Worm (Caenorhabditis elegans) whole organism, L4/young adult: ENCODE measurements around the gene str-56.

ENCODE experiments used
- W03F9.2 ChIP-seq: fragments of 150-350 bp; optimal IDR thresholded peaks from 2 replicates; lab custom pipeline; 2014; ENCODE audit warnings: missing biosample characterization, missing genetic modification characterization
- dao-5 ChIP-seq: sonication (generic microtip); optimal IDR thresholded peaks from 2 replicates; lab custom pipeline; 2016; ENCODE audit warnings: missing genotype, missing genetic modification characterization, moderate library complexity, missing compliant biosample characterization
- him-1 ChIP-seq: sonication (generic microtip); optimal IDR thresholded peaks from 2 replicates; lab custom pipeline; 2016; ENCODE audit warnings: missing genotype, missing genetic modification reagents, missing genetic modification characterization, missing compliant biosample characterization

Gene str-56

ce11 chrV:15873762-15874161, 1.4 kb downstream of the str-56 start:
- TF ChIP-seq dao-5 (tag; lab: Kevin White, UChicago) (peak; percentile 91), W03F9.2 (peak; percentile 70), him-1 (peak; percentile 57)

ce11 chrV:15876308-15876707, 3.9 kb downstream of the str-56 start, which contains the start of gene nhr-102:
Gene nhr-102, minus strand, starts transcription at chrV:15876408.
- no peak for TF ChIP-seq him-1
- TF ChIP-seq W03F9.2, result no peak
- no peak for TF ChIP-seq dao-5 (tag; lab: Kevin White, UChicago)

DNA sequence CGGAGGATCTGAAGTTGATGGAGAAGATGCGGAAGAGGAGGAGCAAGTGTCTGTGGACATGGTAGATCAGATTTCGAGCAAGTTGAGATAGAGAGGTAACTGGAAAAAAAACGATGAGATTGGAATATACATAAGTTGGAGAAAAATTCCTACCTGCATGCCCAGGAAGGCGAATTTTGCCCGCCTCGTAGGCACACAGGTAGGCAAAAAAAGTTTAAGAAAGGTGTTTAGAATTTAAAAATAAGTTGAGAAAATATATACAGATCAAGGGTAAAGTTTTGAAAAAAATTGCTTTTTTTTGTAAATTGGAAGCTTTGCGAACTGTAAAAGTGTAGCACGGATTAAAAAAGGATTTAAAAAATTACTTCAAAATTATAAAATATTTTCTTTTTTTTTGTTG, 7.1 kb downstream of the str-56 start, which contains the start of gene nhr-84:
TSS of gene nhr-84 (minus strand) at position 101 of the 400 bp plus-strand sequence.
- no peak for TF ChIP-seq W03F9.2
- TF ChIP-seq him-1, result no peak
- no peak for TF ChIP-seq dao-5 (tag; lab: Kevin White, UChicago)

- TF ChIP-seq him-1 (no peak), dao-5 (tag; lab: Kevin White, UChicago) (no peak), W03F9.2 (no peak)
These were observed 7.7 kb downstream of the str-56 start for ce11 chrV:15880033-15880432.

- TF ChIP-seq W03F9.2 (no peak), him-1 (no peak), dao-5 (tag; lab: Kevin White, UChicago) (no peak)
These were observed 8.3 kb downstream of the str-56 start for ce11 chrV:15880705-15881104.

DNA sequence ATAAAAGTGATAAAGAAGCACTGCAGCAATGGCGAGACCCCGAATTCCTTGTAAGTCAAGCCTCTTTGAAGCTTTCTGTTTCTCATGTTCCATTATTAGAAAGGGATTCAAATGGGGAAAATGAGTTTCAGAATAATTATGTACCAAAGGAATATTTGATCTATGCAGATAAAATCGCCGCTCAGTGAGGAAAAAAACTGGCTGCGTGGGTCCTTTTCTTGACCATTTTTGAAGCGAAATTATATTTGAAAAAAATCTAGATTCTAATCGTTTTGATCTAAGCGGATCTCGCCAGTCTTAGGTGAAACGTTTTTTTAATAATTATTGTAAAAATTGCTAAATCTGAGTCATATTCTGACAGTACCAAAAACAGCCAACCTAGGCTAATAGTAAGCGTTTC, 12.3 kb downstream of the str-56 start, which contains the start of gene oac-42:
TSS of gene oac-42 (minus strand) at position 101 of the 400 bp plus-strand sequence.
- TF ChIP-seq W03F9.2 (no peak), him-1 (no peak), dao-5 (tag; lab: Kevin White, UChicago) (no peak)

DNA sequence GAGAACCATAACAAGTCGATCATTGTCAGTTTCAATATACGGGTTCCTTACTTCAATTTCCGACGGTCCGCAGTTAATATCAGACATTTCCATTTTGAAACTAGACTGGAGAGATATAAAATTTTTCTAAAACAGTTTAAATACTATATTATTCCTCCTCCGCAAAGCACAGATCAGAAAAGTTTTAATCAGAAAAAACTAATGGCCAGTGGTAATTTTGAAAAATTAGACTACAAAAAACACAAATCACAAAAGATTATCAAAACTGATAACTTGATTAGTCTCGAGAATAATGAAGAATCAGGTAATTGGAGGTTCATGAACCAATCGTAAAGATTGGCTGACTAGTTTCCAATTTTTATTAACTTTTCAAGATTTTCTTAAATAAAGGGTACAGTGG, 13.6 kb downstream of the str-56 start, which contains the start of gene T06C12.9:
TSS of gene T06C12.9 (minus strand) at position 101 of the 400 bp plus-strand sequence.
- TF ChIP-seq dao-5 (tag; lab: Kevin White, UChicago) (no peak), him-1 (no peak), W03F9.2 (no peak)

DNA sequence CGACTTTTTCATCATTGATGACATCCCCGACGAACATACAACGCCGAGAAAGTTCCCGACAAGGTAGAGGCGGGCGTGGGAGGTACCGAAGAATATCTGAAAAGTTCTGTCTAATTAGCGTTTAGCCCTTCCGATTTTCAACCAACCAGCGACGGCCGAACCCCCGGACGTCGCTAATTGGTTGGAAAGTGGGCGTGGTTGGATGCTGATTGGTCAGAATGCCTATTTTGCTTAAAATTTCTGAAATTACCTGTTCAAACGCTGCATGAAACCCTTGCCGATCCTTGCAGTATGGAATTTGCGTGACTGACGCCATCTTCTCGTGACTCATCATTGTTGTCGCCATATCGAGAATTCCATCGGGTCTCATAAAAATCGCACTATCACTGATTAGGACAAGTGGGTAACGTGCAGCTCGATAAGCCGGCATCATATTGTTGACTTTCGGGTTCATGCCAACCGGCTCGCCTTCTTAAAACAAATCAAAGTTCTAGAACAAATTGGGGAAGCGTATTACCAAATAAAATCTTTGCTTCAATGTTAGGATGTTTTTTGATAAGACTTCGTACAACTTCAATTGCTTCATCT, 15.4 kb downstream of the str-56 start:
- TF ChIP-seq W03F9.2, result no peak

DNA sequence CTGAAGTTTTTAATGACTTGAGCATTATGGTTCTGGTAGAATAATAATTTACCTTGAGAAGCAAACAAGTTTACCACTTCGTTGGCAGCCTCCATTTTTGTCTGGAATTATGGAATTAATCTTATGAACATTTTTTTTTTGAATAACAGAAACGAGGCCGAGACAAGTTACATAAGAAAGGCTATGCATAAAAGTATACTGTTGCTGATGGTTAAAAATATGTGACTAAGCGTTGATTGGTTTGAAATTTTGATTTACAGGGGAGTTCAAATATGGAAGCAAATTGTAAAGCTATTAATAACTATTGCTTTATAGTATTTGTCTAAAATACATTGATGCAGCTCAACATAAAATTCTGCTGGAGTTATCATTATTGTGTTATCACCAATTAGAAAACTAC, 16.4 kb downstream of the str-56 start, which contains the start of gene cgt-1:
TSS of gene cgt-1 (minus strand) at position 101 of the 400 bp plus-strand sequence.
- TF ChIP-seq dao-5 (tag; lab: Kevin White, UChicago) (no peak), him-1 (no peak), W03F9.2 (no peak)

- no peak for TF ChIP-seq W03F9.2
- no peak for TF ChIP-seq dao-5 (tag; lab: Kevin White, UChicago)
- TF ChIP-seq him-1, result no peak
These were observed 17.7 kb downstream of the str-56 start for ce11 chrV:15890115-15890514.

ce11 chrV:15891279-15891678, 18.9 kb downstream of the str-56 start:
- no peak for TF ChIP-seq W03F9.2
- TF ChIP-seq dao-5 (tag; lab: Kevin White, UChicago), result no peak
- no peak for TF ChIP-seq him-1

- TF ChIP-seq dao-5 (tag; lab: Kevin White, UChicago), result no peak
- no peak for TF ChIP-seq him-1
These were observed 19.4 kb downstream of the str-56 start, which contains the start of gene T06C12.12 for ce11 chrV:15891761-15892160. Gene T06C12.12, plus strand, starts transcription at chrV:15892061.

ce11 chrV:15892696-15893095, 20.3 kb downstream of the str-56 start, which contains the start of gene T06C12.11:
Gene T06C12.11, plus strand, starts transcription at chrV:15892996.
- TF ChIP-seq dao-5 (tag; lab: Kevin White, UChicago) (no peak), W03F9.2 (no peak), him-1 (no peak)

DNA sequence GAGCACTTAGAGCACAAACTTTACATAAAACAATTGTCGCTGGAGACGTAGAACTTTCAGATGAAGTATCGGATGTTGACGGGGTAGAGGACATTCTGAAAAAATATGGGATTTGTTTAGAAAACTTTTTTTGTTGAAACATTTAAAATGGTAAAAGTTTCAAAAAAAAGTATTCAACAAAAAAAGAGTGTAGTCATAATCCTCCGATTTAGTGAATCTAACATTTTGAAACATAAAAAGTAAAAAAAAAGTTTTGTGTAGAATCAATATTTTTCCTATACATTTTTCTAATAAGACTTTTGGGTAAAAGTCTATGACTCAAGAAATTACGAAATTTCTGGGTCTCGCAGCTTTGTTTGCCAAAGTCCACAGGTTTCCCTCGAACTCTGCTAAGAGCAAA, 24.3 kb downstream of the str-56 start, which contains the start of gene nhr-213:
TSS of gene nhr-213 (minus strand) at position 101 of the 400 bp plus-strand sequence.
- TF ChIP-seq W03F9.2 (no peak), him-1 (no peak), dao-5 (tag; lab: Kevin White, UChicago) (no peak)

- TF ChIP-seq dao-5 (tag; lab: Kevin White, UChicago) (no peak), him-1 (no peak)
These were observed 25.3 kb downstream of the str-56 start, which contains the start of gene str-60 for ce11 chrV:15897696-15898095. Gene str-60, plus strand, starts transcription at chrV:15897996.

DNA sequence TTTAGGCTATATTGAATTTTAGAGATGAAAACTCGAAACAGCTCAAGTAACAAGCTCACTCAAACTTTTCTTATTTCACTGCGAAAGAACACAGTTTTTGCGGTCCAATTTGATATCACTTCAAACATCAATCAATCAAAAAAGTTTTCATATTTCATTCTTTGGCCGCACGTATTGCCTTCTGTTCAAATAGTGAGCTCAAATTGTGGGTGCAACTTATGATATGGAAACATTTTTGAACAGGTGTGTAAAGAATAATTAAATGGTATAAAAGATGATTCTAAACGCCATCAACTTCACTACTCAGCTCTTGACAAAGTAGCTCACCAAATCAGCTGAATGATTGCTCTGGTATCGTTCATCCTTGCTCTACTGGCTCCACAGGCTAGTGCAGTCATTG, 27.3 kb downstream of the str-56 start, which contains the start of gene T06C12.14:
TSS of gene T06C12.14 (plus strand) at position 301 of the 400 bp plus-strand sequence.
- no peak for TF ChIP-seq dao-5 (tag; lab: Kevin White, UChicago)
- TF ChIP-seq W03F9.2, result no peak
- no peak for TF ChIP-seq him-1
